Worm (Caenorhabditis elegans) whole organism, mixed stage, embryonic: ENCODE data around the gene ttr-9.

Source experiments
- M03D4.4 ChIP-seq: sonication (generic microtip); optimal IDR thresholded peaks from 2 replicates; lab custom pipeline; 2017; ENCODE audit warnings: mild to moderate bottlenecking, missing genetic modification characterization, missing compliant biosample characterization
- blmp-1 ChIP-seq: fragments of 150-350 bp; optimal IDR thresholded peaks from 2 replicates; lab custom pipeline; 2014; ENCODE audit warnings: missing biosample characterization, missing genetic modification characterization
- ceh-39 ChIP-seq: fragments of 150-350 bp; optimal IDR thresholded peaks from 2 replicates; lab custom pipeline; 2014; ENCODE audit warnings: missing biosample characterization, missing genetic modification characterization
- ceh-43 ChIP-seq: fragments of 200-800 bp; sonication (Bioruptor generic); optimal IDR thresholded peaks from 2 replicates; lab custom pipeline; 2018; ENCODE audit warnings: mild to moderate bottlenecking, missing genetic modification characterization, moderate library complexity, missing compliant biosample characterization
- ceh-83 ChIP-seq: fragments of 200-800 bp; sonication (Bioruptor generic); optimal IDR thresholded peaks from 2 replicates; lab custom pipeline; 2018; ENCODE audit warnings: mild to moderate bottlenecking, missing genetic modification characterization, missing compliant biosample characterization
- ces-1 ChIP-seq: fragments of 150-350 bp; optimal IDR thresholded peaks from 2 replicates; lab custom pipeline; 2014; ENCODE audit warnings: missing biosample characterization, missing genetic modification reagents, missing genetic modification characterization
- cnd-1 ChIP-seq: fragments of 200-800 bp; sonication (Bioruptor generic); optimal IDR thresholded peaks from 2 replicates; lab custom pipeline; 2018; ENCODE audit warnings: mild to moderate bottlenecking, missing genetic modification characterization, missing compliant biosample characterization
- drap-1 ChIP-seq: fragments of 200-800 bp; sonication (Bioruptor generic); optimal IDR thresholded peaks from 3 replicates; lab custom pipeline; 2018; ENCODE audit warnings: mild to moderate bottlenecking, missing genetic modification characterization, missing compliant biosample characterization
- elt-3 ChIP-seq: fragments of 150-350 bp; optimal IDR thresholded peaks from 2 replicates; lab custom pipeline; 2014; ENCODE audit warnings: missing biosample characterization, missing genetic modification characterization
- hlh-1 ChIP-seq: fragments of 150-350 bp; optimal IDR thresholded peaks from 2 replicates; lab custom pipeline; 2014; ENCODE audit warnings: missing biosample characterization, missing genetic modification reagents, missing genetic modification characterization
- lin-32 ChIP-seq: fragments of 200-800 bp; sonication (Bioruptor generic); optimal IDR thresholded peaks from 2 replicates; lab custom pipeline; 2018; ENCODE audit warnings: mild to moderate bottlenecking, missing genetic modification characterization, missing compliant biosample characterization
- lsy-2 ChIP-seq: fragments of 150-350 bp; optimal IDR thresholded peaks from 2 replicates; lab custom pipeline; 2014; ENCODE audit warnings: missing biosample characterization, missing genetic modification characterization
- mab-5 ChIP-seq: fragments of 150-350 bp; optimal IDR thresholded peaks from 2 replicates; lab custom pipeline; 2014; ENCODE audit warnings: missing biosample characterization, missing genetic modification characterization
- mep-1 ChIP-seq: fragments of 150-350 bp; optimal IDR thresholded peaks from 2 replicates; lab custom pipeline; 2017; ENCODE audit warnings: missing biosample characterization, missing genetic modification reagents, missing genetic modification characterization, inconsistent platforms
- mls-2 ChIP-seq: sonication (generic microtip); optimal IDR thresholded peaks from 2 replicates; lab custom pipeline; 2016; ENCODE audit warnings: mild to moderate bottlenecking, missing genetic modification characterization, moderate library complexity, missing compliant biosample characterization
- nhr-12 ChIP-seq: fragments of 150-350 bp; optimal IDR thresholded peaks from 2 replicates; lab custom pipeline; 2014; ENCODE audit warnings: missing biosample characterization, missing genetic modification characterization
- nhr-2 ChIP-seq: fragments of 150-350 bp; optimal IDR thresholded peaks from 2 replicates; lab custom pipeline; 2014; ENCODE audit warnings: missing biosample characterization, missing genetic modification characterization
- nhr-237 ChIP-seq: fragments of 150-350 bp; optimal IDR thresholded peaks from 2 replicates; lab custom pipeline; 2014; ENCODE audit warnings: missing biosample characterization, missing genetic modification characterization
- nhr-28 ChIP-seq: fragments of 150-350 bp; optimal IDR thresholded peaks from 2 replicates; lab custom pipeline; 2014; ENCODE audit warnings: missing biosample characterization, missing genetic modification characterization
- nhr-76 ChIP-seq: sonication (generic microtip); optimal IDR thresholded peaks from 2 replicates; lab custom pipeline; 2017; ENCODE audit warnings: missing biosample characterization, missing genetic modification characterization
- pha-4 ChIP-seq: fragments of 150-350 bp; optimal IDR thresholded peaks from 2 replicates; lab custom pipeline; 2018; ENCODE audit warnings: missing biosample characterization, missing genetic modification reagents, missing genetic modification characterization
- sem-2 ChIP-seq: fragments of 200-800 bp; sonication (Bioruptor generic); optimal IDR thresholded peaks from 2 replicates; lab custom pipeline; 2018; ENCODE audit warnings: mild to moderate bottlenecking, missing genetic modification characterization, missing compliant biosample characterization
- snpc-4 ChIP-seq: fragments of 150-350 bp; optimal IDR thresholded peaks from 2 replicates; lab custom pipeline; 2014; ENCODE audit warnings: missing biosample characterization, missing genetic modification characterization
- sptf-1 ChIP-seq: sonication (generic microtip); optimal IDR thresholded peaks from 2 replicates; lab custom pipeline; 2017; ENCODE audit warnings: mild to moderate bottlenecking, missing genetic modification characterization, moderate library complexity, missing compliant biosample characterization
- tbx-8 ChIP-seq: fragments of 200-800 bp; sonication (Bioruptor generic); optimal IDR thresholded peaks from 2 replicates; lab custom pipeline; 2018; ENCODE audit warnings: mild to moderate bottlenecking, missing genetic modification characterization, moderate library complexity, missing compliant biosample characterization
- unc-120 ChIP-seq: sonication (generic microtip); optimal IDR thresholded peaks from 2 replicates; lab custom pipeline; 2017; ENCODE audit warnings: missing genetic modification characterization, missing compliant biosample characterization; ENCODE audit not compliant: poor library complexity, severe bottlenecking
- unc-39 ChIP-seq: fragments of 150-350 bp; optimal IDR thresholded peaks from 2 replicates; lab custom pipeline; 2014; ENCODE audit warnings: missing biosample characterization, missing genetic modification characterization
- unc-62 ChIP-seq: fragments of 150-350 bp; optimal IDR thresholded peaks from 2 replicates; lab custom pipeline; 2014; ENCODE audit warnings: missing biosample characterization, missing genetic modification reagents, missing genetic modification characterization

Gene ttr-9

DNA sequence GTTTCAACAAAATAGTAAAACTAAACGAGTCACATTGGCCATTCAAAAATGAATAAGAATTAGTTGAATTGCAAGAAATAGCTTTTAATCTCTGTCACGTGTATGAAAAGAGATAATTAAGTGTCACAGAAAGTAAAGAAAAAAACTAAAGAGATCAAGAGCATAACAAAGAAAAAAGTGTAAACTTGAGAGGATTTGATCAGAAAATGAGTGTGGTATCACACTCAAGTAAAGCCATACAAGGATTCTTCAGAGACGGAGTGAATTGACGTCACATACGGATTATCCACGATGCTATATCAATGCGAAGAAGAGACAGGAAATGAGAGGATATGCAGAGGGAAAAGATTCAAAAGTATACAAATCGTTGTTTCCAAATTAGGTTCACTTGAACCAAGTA lies 36.9 kb downstream of the ttr-9 start:
- TF ChIP-seq sptf-1 (tag; lab: Kevin White, UChicago) (no peak), sem-2 (no peak), unc-62 (GFP tag; lab: Kevin White, UChicago) (no peak), unc-39 (tag; lab: Kevin White, UChicago) (no peak), nhr-2 (tag; lab: Kevin White, UChicago) (no peak)

DNA sequence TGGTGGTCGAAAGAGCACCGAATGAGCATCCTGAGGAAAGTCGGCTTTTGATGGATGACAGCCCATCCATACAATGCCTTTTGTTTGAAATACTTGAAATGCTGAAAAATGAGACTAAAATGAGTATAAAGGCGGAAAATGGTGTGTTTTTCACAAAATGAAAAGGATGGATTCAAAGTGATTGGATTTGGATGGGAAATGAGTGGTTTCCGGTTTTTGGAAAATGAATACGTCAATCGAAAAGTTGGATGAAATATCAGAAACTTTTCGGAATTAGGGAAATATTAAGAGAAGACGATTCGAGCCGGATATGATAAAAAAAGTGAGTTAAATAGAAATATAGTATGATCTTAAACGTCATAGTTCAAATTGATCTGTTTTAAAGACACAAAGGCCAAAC lies 38.7 kb downstream of the ttr-9 start, which contains the start of gene F38E11.6:
TSS of gene F38E11.6 (minus strand) at position 101 of the 400 bp plus-strand sequence.
- TF ChIP-seq M03D4.4 (tag; lab: Kevin White, UChicago) (no peak), unc-39 (tag; lab: Kevin White, UChicago) (no peak), ces-1 (no peak), mls-2 (tag; lab: Kevin White, UChicago) (no peak), nhr-12 (tag; lab: Kevin White, UChicago) (no peak), lsy-2 (no peak), hlh-1 (tag; lab: Kevin White, UChicago) (no peak), sptf-1 (tag; lab: Kevin White, UChicago) (no peak), snpc-4 (tag; lab: Kevin White, UChicago) (no peak), mep-1 (tag; lab: Kevin White, UChicago) (no peak), nhr-76 (tag; lab: Kevin White, UChicago) (no peak), elt-3 (tag; lab: Kevin White, UChicago) (no peak), unc-62 (GFP tag; lab: Kevin White, UChicago) (no peak), blmp-1 (tag; lab: Kevin White, UChicago) (no peak), cnd-1 (tag; lab: Kevin White, UChicago) (no peak), nhr-28 (tag; lab: Kevin White, UChicago) (no peak), drap-1 (GFP tag; lab: Kevin White, UChicago) (no peak), pha-4 (tag; lab: Kevin White, UChicago) (no peak)
- TF ChIP-seq, all 35 proteins: peak for 0

- TF ChIP-seq mab-5 (no peak), unc-62 (GFP tag; lab: Kevin White, UChicago) (no peak), unc-120 (tag; lab: Kevin White, UChicago) (no peak), M03D4.4 (tag; lab: Kevin White, UChicago) (no peak), nhr-28 (tag; lab: Kevin White, UChicago) (no peak), ceh-39 (no peak), ceh-83 (GFP tag; lab: Kevin White, UChicago) (no peak), tbx-8 (no peak), mls-2 (tag; lab: Kevin White, UChicago) (no peak), unc-39 (tag; lab: Kevin White, UChicago) (no peak), nhr-237 (tag; lab: Kevin White, UChicago) (no peak), ces-1 (no peak), lsy-2 (no peak), sptf-1 (tag; lab: Kevin White, UChicago) (no peak), ceh-43 (GFP tag; lab: Kevin White, UChicago) (no peak)
Observed at ce11 chrIV:9464345-9464783, 41.8 kb downstream of the ttr-9 start.

- TF ChIP-seq sem-2 (no peak), lin-32 (no peak), mep-1 (tag; lab: Kevin White, UChicago) (peak; percentile 40), hlh-1 (tag; lab: Kevin White, UChicago) (peak; percentile 27), mab-5 (no peak), ces-1 (peak; percentile 49), pha-4 (tag; lab: Kevin White, UChicago) (no peak)
Observed at ce11 chrIV:9459224-9459781, 46.8 kb downstream of the ttr-9 start, which contains the start of gene copb-2. copb-2 (plus strand) TSS chrIV:9459731.

DNA sequence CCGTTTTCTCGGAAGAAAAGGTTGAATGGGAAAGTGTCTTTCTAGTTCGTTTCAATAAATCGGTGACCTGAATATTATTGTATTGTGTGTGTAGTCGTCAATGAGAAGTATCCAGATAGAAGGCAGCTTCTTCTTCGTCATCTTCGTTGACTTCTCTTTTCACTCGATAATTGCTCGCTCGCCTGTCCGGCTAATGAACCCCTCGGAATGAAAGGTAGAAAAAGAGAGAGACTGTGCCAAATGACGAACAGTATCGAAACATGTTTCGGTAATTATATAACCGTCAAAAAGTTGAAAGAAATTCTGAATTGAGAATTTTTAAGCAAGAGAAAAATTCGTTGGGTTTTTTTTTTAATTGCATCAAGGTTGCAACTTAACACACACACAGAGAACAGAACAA lies 48.8 kb downstream of the ttr-9 start, which contains the start of gene cutl-17:
TSS of gene cutl-17 (minus strand) at position 101 of the 400 bp plus-strand sequence.
- TF ChIP-seq sptf-1 (tag; lab: Kevin White, UChicago) (no peak), tbx-8 (no peak), pha-4 (tag; lab: Kevin White, UChicago) (no peak), mls-2 (tag; lab: Kevin White, UChicago) (no peak), ces-1 (no peak)
